Fruit fly (Drosophila melanogaster): Measurements from ENCODE around the gene CG31140.

dm6 chr3R:23915042-23915428 lies 47.9 kb upstream of the CG31140 start:
- TF ChIP-seq D1 (tag; optimal IDR thresholded peaks at IDR 0.05): peak; percentile 93
- peak; percentile 95 for TF ChIP-seq Pif1B (GFP tag; optimal IDR thresholded peaks at IDR 0.05)
- TF ChIP-seq CG13204 (GFP tag; optimal IDR thresholded peaks at IDR 0.05): peak; percentile 94
- TF ChIP-seq CG10348 (GFP tag; IDR thresholded peaks at IDR 0.05): no peak
- TF ChIP-seq CG8301 (tag; optimal IDR thresholded peaks at IDR 0.05): peak; percentile 66
- peak; percentile 96 for TF ChIP-seq CG17806 (tag; optimal IDR thresholded peaks at IDR 0.05)
- TF ChIP-seq EcR (GFP tag; optimal IDR thresholded peaks at IDR 0.05): peak; percentile 88
- TF ChIP-seq fd96Ca (GFP tag; IDR thresholded peaks at IDR 0.05): peak; percentile 34; the same call in 1 of the 3 replicates
- TF ChIP-seq Snoo (tag; optimal IDR thresholded peaks at IDR 0.05): peak; percentile 95
- TF ChIP-seq Pif1A (GFP tag; optimal IDR thresholded peaks at IDR 0.05): peak; percentile 95
- TF ChIP-seq CG8159 (tag; optimal IDR thresholded peaks at IDR 0.05): peak; percentile 97

All from whole organism, pupa.